Fruit fly (Drosophila melanogaster): ENCODE data around the gene Rbp1-like.

Rbp1-like gene

DNA sequence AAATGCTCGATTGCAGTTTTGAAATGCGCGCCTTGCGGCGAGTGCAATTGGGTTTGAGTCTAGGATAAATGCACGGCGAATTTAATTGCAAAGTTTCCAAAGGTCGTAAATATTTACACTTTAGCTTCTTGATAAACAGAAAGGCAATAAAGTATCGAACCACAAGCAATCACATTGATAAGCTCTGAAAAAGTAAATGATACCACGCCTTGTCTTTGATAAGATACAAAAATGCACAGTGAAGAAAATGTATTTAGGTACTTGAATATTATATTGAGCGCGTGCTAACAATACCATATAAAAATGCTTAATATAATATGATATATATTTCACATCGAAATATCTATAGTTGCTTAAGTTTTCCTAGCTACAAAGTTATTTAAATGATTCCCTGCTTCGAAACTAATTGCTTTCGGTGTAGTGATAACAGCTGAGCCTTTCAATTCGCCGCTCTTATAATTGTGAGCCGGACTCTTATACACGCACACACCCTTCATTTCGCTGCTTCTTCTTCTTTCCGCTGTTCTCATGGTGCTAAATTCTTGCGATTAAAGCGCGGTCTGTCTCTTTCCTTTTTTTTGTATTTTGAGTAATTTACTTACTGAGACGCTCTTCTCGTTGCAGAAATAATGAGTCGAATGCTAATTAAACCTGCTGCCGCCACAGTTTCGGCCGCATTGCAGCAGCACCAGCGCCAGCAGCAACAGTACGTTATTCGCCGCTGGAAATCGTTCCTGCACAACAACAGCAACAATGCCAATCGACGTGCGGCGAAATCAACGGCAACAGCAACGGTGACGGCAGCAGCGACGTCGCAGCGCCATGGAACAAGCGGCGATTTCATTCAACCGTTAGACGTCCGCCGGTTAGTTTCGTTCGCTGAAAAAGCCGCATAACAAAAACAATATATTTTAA, 11.2 kb downstream of the Rbp1-like start:
- peak; percentile 48 for TF ChIP-seq CG17801 (GFP tag; optimal IDR thresholded peaks at IDR 0.05; ENCODE audit: partially characterized antibody)

DNA sequence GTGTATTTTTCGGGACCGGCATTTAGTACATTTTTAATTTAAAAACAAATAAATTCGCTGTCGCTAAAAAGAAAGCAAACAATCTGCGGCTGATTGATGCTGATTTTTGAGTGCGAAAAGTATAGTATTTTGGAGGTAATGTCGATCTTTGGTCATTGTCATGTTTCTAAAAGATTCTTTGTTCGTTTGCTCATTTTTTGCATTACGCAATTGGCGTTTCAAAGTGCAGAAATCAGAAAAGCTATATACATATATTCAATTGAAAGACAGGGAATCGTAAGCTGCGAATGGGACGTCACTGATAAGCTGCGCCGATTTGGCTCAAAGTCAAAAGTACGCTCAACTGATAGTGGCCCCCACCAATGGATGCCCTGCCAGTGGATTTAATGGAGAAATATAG, 12.2 kb downstream of the Rbp1-like start:
- no peak for TF ChIP-seq CG17801 (GFP tag; optimal IDR thresholded peaks at IDR 0.05; ENCODE audit: partially characterized antibody)

DNA sequence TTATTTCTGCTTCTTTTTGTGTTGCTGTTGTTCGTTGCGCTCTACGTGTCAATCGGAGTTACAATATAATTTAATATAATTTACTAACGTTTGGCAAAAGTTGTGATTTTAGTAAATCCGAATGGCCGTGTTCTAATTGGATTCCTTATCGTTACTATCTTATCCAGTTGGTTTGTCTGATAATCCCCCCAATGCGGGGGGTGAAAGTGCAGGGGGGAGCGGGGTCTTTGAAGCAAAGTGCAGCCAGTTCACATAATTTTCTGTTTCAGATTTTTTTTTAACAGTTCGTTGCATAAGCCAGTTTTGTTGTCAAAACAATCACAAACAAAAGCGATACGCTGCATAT, 13.0 kb downstream of the Rbp1-like start:
- TF ChIP-seq CG17801 (GFP tag; optimal IDR thresholded peaks at IDR 0.05; ENCODE audit: partially characterized antibody), result no peak

DNA sequence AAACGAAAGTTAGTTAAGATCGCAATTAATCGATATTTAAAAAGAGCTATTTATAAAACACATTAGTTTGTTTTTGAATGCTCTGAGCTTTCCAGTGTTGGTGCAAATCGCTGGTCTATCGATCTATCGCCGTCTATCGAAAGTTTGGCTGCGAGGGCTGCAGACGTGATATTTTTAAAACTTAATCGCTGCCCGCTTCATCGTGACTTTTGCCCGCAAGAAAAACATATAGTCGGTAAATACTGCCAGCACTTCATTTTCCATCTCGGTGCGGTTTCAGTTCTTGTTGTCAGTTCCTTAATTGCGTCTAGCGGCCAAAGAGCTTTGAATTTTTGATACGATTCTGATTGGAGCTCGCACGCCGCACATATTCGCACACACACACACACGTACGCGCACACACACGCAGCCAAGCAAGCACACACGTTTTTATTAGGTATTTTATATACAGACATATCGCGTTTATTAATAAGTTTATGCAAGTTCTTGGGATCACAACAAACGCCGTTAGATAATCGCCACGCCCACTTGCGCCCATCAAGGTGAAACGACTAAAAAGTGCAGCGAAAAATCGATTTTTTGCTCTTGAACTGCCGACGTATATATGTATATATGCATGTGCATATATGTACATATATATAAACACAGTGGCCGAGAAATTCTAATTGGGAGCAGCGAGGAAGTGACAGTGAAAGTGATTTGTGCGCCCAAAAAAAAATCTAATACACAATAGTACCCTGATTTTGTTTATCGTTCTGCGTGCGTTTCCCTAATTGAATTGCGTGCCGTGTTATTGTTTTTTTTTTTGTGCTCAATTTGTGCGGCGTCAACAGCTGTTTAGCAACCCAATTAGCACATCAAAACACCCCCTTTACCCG, 13.6 kb downstream of the Rbp1-like start:
- TF ChIP-seq CG17801 (GFP tag; optimal IDR thresholded peaks at IDR 0.05; ENCODE audit: partially characterized antibody), result peak; percentile 55

DNA sequence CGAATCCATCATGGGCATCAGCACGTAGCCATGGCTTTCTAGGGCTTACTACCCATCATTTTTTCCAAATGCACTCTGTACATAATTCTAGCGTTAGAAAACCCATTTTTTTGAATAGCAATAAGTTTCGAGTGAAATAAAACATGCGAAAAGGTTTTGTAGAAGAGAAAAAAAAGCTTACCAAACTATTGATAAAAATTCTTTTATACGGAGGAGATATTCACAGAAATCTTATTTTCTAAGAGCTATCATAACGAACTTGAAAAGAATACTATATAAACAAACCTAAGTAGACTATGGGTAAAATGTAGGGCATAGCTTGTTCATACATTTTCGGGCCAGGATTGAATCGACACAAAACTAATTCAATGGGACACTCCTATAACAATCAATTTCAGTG, 14.4 kb downstream of the Rbp1-like start, which contains the start of gene CG1640:
Gene CG1640 (plus strand): TSS at position 301 of the 400 bp plus-strand sequence.
- no peak for TF ChIP-seq CG17801 (GFP tag; optimal IDR thresholded peaks at IDR 0.05; ENCODE audit: partially characterized antibody)

DNA sequence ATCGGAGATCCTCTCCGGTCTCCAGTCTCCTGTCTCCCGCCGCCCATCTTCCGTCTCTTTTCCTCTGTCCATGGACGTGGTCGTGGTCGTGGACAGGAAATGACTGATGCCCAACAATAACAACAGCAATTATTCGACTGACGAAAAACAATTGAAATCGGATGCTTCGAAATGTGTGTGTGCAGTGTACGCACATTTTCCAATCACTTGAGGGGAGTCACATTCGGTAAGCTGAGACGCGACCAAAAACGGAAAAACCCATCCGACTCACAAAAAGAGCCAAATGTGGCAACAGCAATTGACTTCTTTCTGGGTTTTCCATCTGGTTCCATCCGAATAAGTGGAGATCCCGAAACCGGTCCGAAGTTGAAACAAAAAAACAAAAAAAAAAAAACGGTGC, 15.2 kb downstream of the Rbp1-like start:
- TF ChIP-seq CG17801 (GFP tag; optimal IDR thresholded peaks at IDR 0.05; ENCODE audit: partially characterized antibody), result no peak

DNA sequence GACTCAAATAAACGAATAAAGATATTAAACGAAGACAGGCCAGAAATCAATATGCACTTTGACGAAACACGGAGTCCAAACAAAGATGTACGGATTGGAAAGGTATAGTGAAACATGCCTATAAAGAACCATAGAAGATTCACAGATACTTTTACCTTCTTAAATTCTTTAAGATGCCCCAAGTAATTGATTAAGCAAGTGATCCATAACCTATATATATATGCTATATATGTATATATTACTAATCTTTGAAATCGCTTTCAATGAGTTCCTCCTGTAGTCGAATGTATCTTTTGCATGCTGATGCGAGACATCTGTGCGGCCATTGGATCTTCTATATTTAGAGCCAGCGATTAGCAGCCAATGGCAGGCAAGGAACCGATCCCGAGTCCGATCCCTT, 16.5 kb downstream of the Rbp1-like start, which contains the start of gene dmrt11E:
Gene dmrt11E (plus strand): TSS at position 43 of the 400 bp plus-strand sequence.
- TF ChIP-seq CG17801 (GFP tag; optimal IDR thresholded peaks at IDR 0.05; ENCODE audit: partially characterized antibody), result no peak

DNA sequence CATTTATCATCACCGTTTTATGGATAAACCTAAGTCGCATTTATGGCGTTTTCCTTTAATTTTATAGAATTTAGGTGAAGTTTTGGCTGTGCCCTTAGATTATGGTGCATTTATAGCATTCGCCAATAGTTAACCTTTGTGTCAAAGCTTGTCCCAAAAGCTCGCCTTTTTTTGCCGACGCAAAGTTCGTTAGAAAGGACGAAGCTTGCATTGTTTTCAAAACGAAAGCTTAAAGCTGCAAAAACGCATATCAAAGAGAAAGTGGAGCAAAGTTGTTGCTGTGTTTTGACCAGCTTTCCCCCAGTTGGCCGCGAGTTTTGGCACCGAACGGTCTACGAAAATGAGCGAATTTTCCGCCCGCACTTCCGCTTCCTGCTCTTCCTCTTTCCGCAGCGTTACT, 25.7 kb downstream of the Rbp1-like start, which contains the start of gene Syt12:
Gene Syt12 (plus strand): TSS at position 301 of the 400 bp plus-strand sequence.
- no peak for TF ChIP-seq CG17801 (GFP tag; optimal IDR thresholded peaks at IDR 0.05; ENCODE audit: partially characterized antibody)

DNA sequence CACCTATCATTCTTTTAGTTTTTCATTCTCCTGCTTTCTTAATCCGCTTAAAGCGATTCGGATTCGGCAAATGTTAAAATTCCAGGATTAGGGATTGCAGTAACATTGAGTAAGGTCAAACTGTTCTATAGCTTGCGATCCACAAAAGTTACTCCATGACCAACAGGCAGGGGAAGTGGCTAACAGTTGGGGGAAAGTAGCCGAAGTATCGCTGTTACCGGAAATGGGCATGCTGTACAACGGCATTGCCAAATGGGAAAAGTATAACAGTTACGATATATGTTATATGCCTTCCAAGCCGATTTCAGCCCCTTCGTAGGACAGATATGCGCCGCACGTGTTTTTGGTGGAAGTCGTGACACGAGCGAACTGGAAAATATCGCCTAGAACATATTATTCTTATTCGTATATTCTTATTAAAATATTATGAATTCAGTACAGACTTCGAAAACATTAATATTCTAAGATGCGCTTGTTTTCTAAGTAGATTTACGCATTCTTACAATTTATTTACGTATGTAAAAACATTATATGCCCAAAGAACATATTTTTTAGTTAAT, 26.4 kb downstream of the Rbp1-like start:
- no peak for TF ChIP-seq CG17801 (GFP tag; optimal IDR thresholded peaks at IDR 0.05; ENCODE audit: partially characterized antibody)

DNA sequence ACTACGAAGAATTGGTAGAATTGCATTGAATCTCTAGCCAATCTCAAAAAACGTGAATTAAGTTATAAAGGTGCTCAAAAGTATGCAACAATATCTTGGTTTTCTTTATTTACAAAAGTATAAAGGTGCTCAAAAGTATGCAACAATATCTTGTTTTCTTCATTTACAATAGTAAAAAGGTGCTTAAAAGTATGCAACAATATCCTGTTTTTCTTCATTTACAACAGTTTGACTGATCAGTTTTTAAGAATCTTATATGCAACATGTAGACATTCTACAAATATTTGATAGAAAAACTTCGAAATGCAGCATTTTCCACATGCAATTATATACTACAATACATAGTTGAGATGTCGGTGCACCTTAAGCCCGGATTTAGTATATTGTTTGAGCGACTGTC, 37.7 kb downstream of the Rbp1-like start:
- no peak for TF ChIP-seq CG17801 (GFP tag; optimal IDR thresholded peaks at IDR 0.05; ENCODE audit: partially characterized antibody)

DNA sequence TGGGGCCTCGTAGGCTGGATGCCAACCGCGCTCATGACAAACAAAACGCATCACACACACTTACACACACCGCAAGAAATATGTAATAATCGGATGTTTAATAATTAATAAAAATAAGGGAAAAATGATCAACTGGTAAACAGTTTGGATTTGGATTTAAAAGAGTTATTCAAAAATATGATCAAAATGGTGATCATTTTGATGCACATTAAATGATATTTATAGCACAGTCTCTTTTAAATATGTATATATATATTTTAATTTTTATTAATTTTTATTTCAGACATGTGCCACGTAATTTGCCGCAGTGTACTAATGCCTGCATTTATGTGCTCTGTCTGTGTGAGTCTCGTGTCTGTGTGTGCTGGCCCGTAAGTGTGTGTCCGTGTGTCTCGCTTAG, 39.4 kb downstream of the Rbp1-like start:
- no peak for TF ChIP-seq CG17801 (GFP tag; optimal IDR thresholded peaks at IDR 0.05; ENCODE audit: partially characterized antibody)

DNA sequence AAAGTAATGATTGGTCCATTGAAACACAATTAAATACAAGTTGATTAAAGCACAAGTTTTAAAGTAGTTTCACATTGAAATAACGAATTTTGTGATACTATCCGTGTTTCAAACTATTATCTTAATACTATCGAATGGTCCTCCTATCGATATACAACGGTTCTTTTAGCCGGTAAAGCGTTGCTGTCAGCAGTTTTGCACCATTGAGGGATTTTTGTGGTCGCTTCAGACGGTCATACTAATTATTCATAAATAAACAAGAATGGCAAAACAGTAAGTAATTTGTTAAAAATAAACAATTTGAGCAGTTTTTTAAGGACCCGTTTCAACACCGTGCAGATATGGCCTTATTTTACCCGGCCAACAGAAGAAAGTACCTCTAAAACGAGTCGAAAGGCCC, 46.6 kb downstream of the Rbp1-like start, which contains the start of gene CG15747:
Gene CG15747 (plus strand): TSS at position 206 of the 400 bp plus-strand sequence.
- no peak for TF ChIP-seq CG17801 (GFP tag; optimal IDR thresholded peaks at IDR 0.05; ENCODE audit: partially characterized antibody)

DNA sequence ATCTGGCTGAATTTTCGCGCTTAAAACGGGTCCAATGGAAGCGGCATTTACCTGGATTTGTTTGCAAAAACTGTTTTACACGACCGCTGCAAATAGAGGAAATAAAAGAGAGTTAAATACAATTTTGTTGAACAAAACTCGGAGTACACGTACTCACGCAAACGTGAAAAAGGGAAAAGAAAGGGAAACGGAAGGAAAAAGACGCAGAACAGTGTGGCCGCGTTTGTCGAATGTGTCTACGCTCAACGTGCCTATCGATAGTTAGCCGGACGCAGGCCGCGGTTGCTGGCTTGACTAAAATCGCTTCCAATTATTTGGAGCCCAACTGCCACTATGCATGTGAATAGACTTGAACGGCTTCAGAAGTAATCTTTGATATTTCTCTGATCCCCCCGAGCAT, 47.2 kb downstream of the Rbp1-like start, which contains the start of gene RpS15Aa:
Gene RpS15Aa (minus strand): TSS at position 252 of the 400 bp plus-strand sequence.
- peak; percentile 90 for TF ChIP-seq CG17801 (GFP tag; optimal IDR thresholded peaks at IDR 0.05; ENCODE audit: partially characterized antibody)

DNA sequence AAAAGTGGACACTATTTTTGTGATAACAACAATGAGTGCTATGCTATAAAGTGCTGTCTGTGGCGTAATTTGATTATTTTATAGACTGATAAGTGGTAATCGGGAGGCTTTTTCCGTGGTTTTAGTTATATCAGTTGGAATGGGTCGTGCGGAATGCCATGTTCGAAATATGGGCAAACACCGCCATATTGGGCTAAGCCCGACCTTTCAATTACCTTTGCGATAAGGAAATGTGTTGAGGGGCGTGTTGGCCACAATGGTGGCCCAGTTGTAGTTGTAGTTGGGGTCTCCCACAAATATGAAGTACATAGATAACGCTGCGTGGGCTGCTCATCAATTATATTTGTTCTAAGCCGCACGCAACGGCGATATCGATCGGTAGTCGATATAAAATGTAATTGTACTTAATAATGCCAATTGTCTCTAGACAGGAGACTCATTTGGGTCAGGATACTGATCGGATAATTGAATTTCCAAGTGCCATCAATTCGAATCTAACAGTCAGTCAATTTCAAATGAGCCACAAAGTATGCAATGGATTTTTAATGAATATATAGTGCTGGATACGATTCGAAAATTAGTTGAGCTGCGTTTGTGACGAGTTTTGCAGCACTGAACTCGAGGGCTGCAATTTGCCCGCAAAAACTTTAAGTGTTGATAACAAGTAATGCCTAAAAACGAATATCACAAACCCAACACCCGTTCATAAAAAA, 50.1 kb downstream of the Rbp1-like start:
- TF ChIP-seq CG17801 (GFP tag; optimal IDR thresholded peaks at IDR 0.05; ENCODE audit: partially characterized antibody), result peak; percentile 23

Data from ovary, adult (tissue).